Fruit fly (Drosophila melanogaster) whole organism, prepupa: ENCODE results near the gene Mst84Db.

Source experiments
- CG10669 ChIP-seq: fragments of 200-800 bp; sonication (Bioruptor generic); optimal IDR thresholded peaks from 3 replicates; lab custom pipeline; 2018; ENCODE audit warnings: missing biosample characterization, mild to moderate bottlenecking, missing genetic modification characterization, moderate library complexity
- CG11762 ChIP-seq: fragments of 200-800 bp; sonication (Bioruptor generic); optimal IDR thresholded peaks from 3 replicates; lab custom pipeline; 2016; ENCODE audit warnings: missing biosample characterization, missing genetic modification characterization; ENCODE audit not compliant: insufficient read depth
- CG31627 ChIP-seq: fragments of 200-800 bp; sonication (Bioruptor generic); optimal IDR thresholded peaks from 3 replicates; lab custom pipeline; 2016; ENCODE audit warnings: missing biosample characterization, missing genetic modification characterization
- CG6808 ChIP-seq: fragments of 200-800 bp; sonication (Bioruptor generic); optimal IDR thresholded peaks from 3 replicates; lab custom pipeline; 2017; ENCODE audit warnings: missing biosample characterization, missing genetic modification characterization, mild to moderate bottlenecking, moderate library complexity, missing genetic modification reagents
- CG6854 ChIP-seq: fragments of 200-800 bp; sonication (Bioruptor generic); optimal IDR thresholded peaks from 2 replicates; lab custom pipeline; 2017; ENCODE audit warnings: missing biosample characterization, mild to moderate bottlenecking, missing genetic modification characterization
- Ets96B ChIP-seq: fragments of 200-800 bp; optimal IDR thresholded peaks from 2 replicates; lab custom pipeline; 2019; ENCODE audit warnings: missing biosample characterization, mild to moderate bottlenecking, missing genetic modification characterization, moderate library complexity
- Gug ChIP-seq: fragments of 200-800 bp; sonication (Bioruptor generic); IDR thresholded peaks from 2 replicates; pipeline ENCODE4 v1.3.6; 2022; ENCODE audit warnings: missing biosample characterization, missing genetic modification characterization
- Hr4 ChIP-seq: fragments of 200-800 bp; sonication (Bioruptor generic); optimal IDR thresholded peaks from 3 replicates; lab custom pipeline; 2016; ENCODE audit warnings: missing biosample characterization, missing genetic modification characterization
- Sox102F ChIP-seq: fragments of 200-800 bp; sonication (Bioruptor generic); optimal IDR thresholded peaks from 2 replicates; lab custom pipeline; 2016; ENCODE audit warnings: missing biosample characterization, mild to moderate bottlenecking, missing genetic modification characterization
- Sox15 ChIP-seq: fragments of 200-800 bp; sonication (Bioruptor generic); optimal IDR thresholded peaks from 3 replicates; lab custom pipeline; 2016; ENCODE audit warnings: missing biosample characterization, missing genetic modification characterization
- acj6 ChIP-seq: fragments of 200-800 bp; sonication (Bioruptor generic); optimal IDR thresholded peaks from 3 replicates; lab custom pipeline; 2016; ENCODE audit warnings: missing biosample characterization, missing genetic modification characterization
- fd85E ChIP-seq: fragments of 200-800 bp; sonication (Bioruptor generic); optimal IDR thresholded peaks from 3 replicates; lab custom pipeline; 2016; ENCODE audit warnings: missing biosample characterization, missing genetic modification characterization
- spab ChIP-seq: fragments of 200-800 bp; sonication (Bioruptor generic); optimal IDR thresholded peaks from 2 replicates; lab custom pipeline; 2017; ENCODE audit warnings: missing biosample characterization, mild to moderate bottlenecking, missing genetic modification characterization, missing genetic modification reagents

- TF ChIP-seq CG31627 (no peak), CG10669 (GFP tag; lab: Kevin White, UChicago) (no peak), spab (GFP tag; lab: Kevin White, UChicago) (no peak), Sox102F (GFP tag; lab: Kevin White, UChicago) (no peak), CG6854 (no peak), Hr4 (no peak), fd85E (GFP tag; lab: Kevin White, UChicago) (no peak), acj6 (GFP tag; lab: Kevin White, UChicago) (no peak), Gug (GFP tag; lab: Robert Waterston, UW) (no peak), CG11762 (no peak), Ets96B (tag; lab: Kevin White, UChicago) (no peak), CG6808 (GFP tag; lab: Kevin White, UChicago) (no peak), Sox15 (no peak)
Measured at dm6 chr3R:7362023-7362422, 3.4 kb downstream of the Mst84Db start, which contains the start of gene CG17944.
